Worm (Caenorhabditis elegans): Measurements from ENCODE around the gene K03A11.6.

- no peak for TF ChIP-seq him-1 (tag; optimal IDR thresholded peaks at IDR 0.05)
- no peak for TF ChIP-seq dao-5 (tag; optimal IDR thresholded peaks at IDR 0.05)
Observed at ce11 chrX:13041830-13042229, 13.8 kb upstream of the K03A11.6 start.
